Fruit fly (Drosophila melanogaster) whole organism, embryonic: ENCODE data around the gene Vta1.

ENCODE experiments used
- Atf6 ChIP-seq: fragments of 200-800 bp; sonication (Bioruptor generic); IDR thresholded peaks from 2 replicates; pipeline ENCODE4 v1.3.6; 2022; ENCODE audit warnings: missing biosample characterization, missing genetic modification characterization
- CG12236 ChIP-seq: fragments of 200-800 bp; sonication (Bioruptor generic); optimal IDR thresholded peaks from 2 replicates; lab custom pipeline; 2016; ENCODE audit warnings: missing biosample characterization, missing genetic modification characterization
- CG14667 ChIP-seq: fragments of 200-800 bp; sonication (Bioruptor generic); IDR thresholded peaks from 2 replicates; pipeline ENCODE4 v1.3.6; 2022; ENCODE audit warnings: missing biosample characterization, missing genetic modification characterization
- CG1529 ChIP-seq: fragments of 200-800 bp; sonication (Bioruptor generic); optimal IDR thresholded peaks from 3 replicates; lab custom pipeline; 2018; ENCODE audit warnings: missing biosample characterization, missing genetic modification characterization
- CG15514 ChIP-seq: fragments of 200-800 bp; sonication (Bioruptor generic); optimal IDR thresholded peaks from 3 replicates; lab custom pipeline; 2017; ENCODE audit warnings: missing biosample characterization, missing genetic modification characterization, mild to moderate bottlenecking, moderate library complexity, missing genetic modification reagents
- CG1602 ChIP-seq: fragments of 200-800 bp; sonication (Bioruptor generic); optimal IDR thresholded peaks from 3 replicates; lab custom pipeline; 2016; ENCODE audit warnings: missing biosample characterization, missing genetic modification characterization
- CG17612 ChIP-seq: fragments of 200-800 bp; sonication (Bioruptor generic); IDR thresholded peaks from 2 replicates; pipeline ENCODE4 v1.3.6; 2022; ENCODE audit warnings: missing biosample characterization, missing genetic modification characterization
- CG1792 ChIP-seq: fragments of 200-800 bp; sonication (Bioruptor generic); optimal IDR thresholded peaks from 2 replicates; lab custom pipeline; 2016; ENCODE audit warnings: missing biosample characterization, missing genetic modification characterization
- CG18476 ChIP-seq: fragments of 200-800 bp; sonication (Bioruptor generic); optimal IDR thresholded peaks from 2 replicates; lab custom pipeline; 2016; ENCODE audit warnings: missing biosample characterization, mild to moderate bottlenecking, missing genetic modification characterization
- CG18599 ChIP-seq: fragments of 200-800 bp; sonication (Bioruptor generic); optimal IDR thresholded peaks from 3 replicates; lab custom pipeline; 2017; ENCODE audit warnings: missing biosample characterization, missing genetic modification characterization, mild to moderate bottlenecking, moderate library complexity, missing genetic modification reagents
- CG34376 ChIP-seq: fragments of 200-800 bp; sonication (Bioruptor generic); optimal IDR thresholded peaks from 2 replicates; lab custom pipeline; 2018; ENCODE audit warnings: missing biosample characterization, mild to moderate bottlenecking, missing genetic modification characterization
- CG5953 ChIP-seq: fragments of 200-800 bp; sonication (Bioruptor generic); IDR thresholded peaks from 2 replicates; pipeline ENCODE4 v1.3.6; 2022; ENCODE audit warnings: missing biosample characterization, missing genetic modification characterization
- CG8944 ChIP-seq: fragments of 200-800 bp; sonication (Bioruptor generic); optimal IDR thresholded peaks from 3 replicates; lab custom pipeline; 2016; ENCODE audit warnings: missing biosample characterization, missing genetic modification characterization
- CG9817 ChIP-seq: fragments of 200-800 bp; sonication (Bioruptor generic); optimal IDR thresholded peaks from 2 replicates; lab custom pipeline; 2018; ENCODE audit warnings: missing biosample characterization, mild to moderate bottlenecking, missing genetic modification characterization, moderate library complexity
- CoRest ChIP-seq: fragments of 200-800 bp; sonication (Bioruptor generic); optimal IDR thresholded peaks from 3 replicates; lab custom pipeline; 2018; ENCODE audit warnings: missing biosample characterization, mild to moderate bottlenecking, missing genetic modification characterization, moderate library complexity
- Dip2 ChIP-seq: fragments of 200-800 bp; sonication (Bioruptor generic); IDR thresholded peaks from 2 replicates; pipeline ENCODE4 v1.3.6; 2022; ENCODE audit warnings: missing biosample characterization, missing genetic modification characterization
- E2f2 ChIP-seq: fragments of 200-800 bp; sonication (Bioruptor generic); IDR thresholded peaks from 2 replicates; pipeline ENCODE4 v1.3.6; 2022; ENCODE audit warnings: missing biosample characterization, missing genetic modification characterization
- Fer2 ChIP-seq: fragments of 200-800 bp; sonication (Bioruptor generic); optimal IDR thresholded peaks from 2 replicates; lab custom pipeline; 2018; ENCODE audit warnings: missing biosample characterization, mild to moderate bottlenecking, missing genetic modification characterization, moderate library complexity
- Hand ChIP-seq: fragments of 200-800 bp; sonication (Bioruptor generic); optimal IDR thresholded peaks from 2 replicates; lab custom pipeline; 2017; ENCODE audit warnings: mild to moderate bottlenecking, missing biosample characterization, missing genetic modification reagents, missing genetic modification characterization
- Hr51 ChIP-seq, 2 experiments: fragments of 200-800 bp; sonication (Bioruptor generic); optimal IDR thresholded peaks; 2 replicates in 1 of 2; 3 replicates in 1 of 2; lab custom pipeline; 2016 to 2018; ENCODE audit warnings: missing biosample characterization in 2 of 2, missing genetic modification characterization in 2 of 2, mild to moderate bottlenecking in 1 of 2, moderate library complexity in 1 of 2
- Jarid2 ChIP-seq: fragments of 200-800 bp; sonication (Bioruptor generic); optimal IDR thresholded peaks from 3 replicates; lab custom pipeline; 2017; ENCODE audit warnings: mild to moderate bottlenecking, missing biosample characterization, missing genetic modification reagents, missing genetic modification characterization
- MESR4 ChIP-seq: fragments of 200-800 bp; sonication (Bioruptor generic); optimal IDR thresholded peaks from 2 replicates; lab custom pipeline; 2018; ENCODE audit warnings: missing biosample characterization, mild to moderate bottlenecking, missing genetic modification characterization, moderate library complexity
- Nf-YA ChIP-seq: fragments of 200-800 bp; sonication (Bioruptor generic); IDR thresholded peaks from 2 replicates; pipeline ENCODE4 v1.3.6; 2022; ENCODE audit warnings: missing biosample characterization, missing genetic modification characterization
- Pdp1 ChIP-seq, 2 experiments: fragments of 200-800 bp; sonication (Bioruptor generic); optimal IDR thresholded peaks; 3 replicates each; lab custom pipeline; 2016; ENCODE audit warnings: missing biosample characterization in 2 of 2, missing genetic modification characterization in 2 of 2, mild to moderate bottlenecking in 1 of 2, moderate library complexity in 1 of 2
- Ptx1 ChIP-seq: fragments of 200-800 bp; sonication (Bioruptor generic); IDR thresholded peaks from 2 replicates; pipeline ENCODE4 v1.3.6; 2022; ENCODE audit warnings: missing biosample characterization, missing genetic modification characterization
- Taf1 ChIP-seq: fragments of 200-800 bp; sonication (Bioruptor generic); IDR thresholded peaks from 2 replicates; pipeline ENCODE4 v1.3.6; 2022; ENCODE audit warnings: missing biosample characterization, missing genetic modification characterization
- Xrp1 ChIP-seq: fragments of 200-800 bp; sonication (Bioruptor generic); IDR thresholded peaks from 2 replicates; pipeline ENCODE4 v1.3.6; 2022; ENCODE audit warnings: missing biosample characterization, missing genetic modification characterization
- ab ChIP-seq: fragments of 200-800 bp; sonication (Bioruptor generic); optimal IDR thresholded peaks from 2 replicates; lab custom pipeline; 2016; ENCODE audit warnings: missing biosample characterization, missing genetic modification characterization
- ara ChIP-seq: fragments of 200-800 bp; sonication (Bioruptor generic); IDR thresholded peaks from 2 replicates; pipeline ENCODE4 v1.3.6; 2022; ENCODE audit warnings: missing biosample characterization, missing genetic modification characterization
- caup ChIP-seq: fragments of 200-800 bp; sonication (Bioruptor generic); optimal IDR thresholded peaks from 3 replicates; lab custom pipeline; 2017; ENCODE audit warnings: missing biosample characterization, mild to moderate bottlenecking, missing genetic modification characterization, moderate library complexity; ENCODE audit not compliant: severe bottlenecking
- chif ChIP-seq, 2 experiments: fragments of 200-800 bp; sonication (Bioruptor generic); optimal IDR thresholded peaks; 3 replicates each; lab custom pipeline; 2016; ENCODE audit warnings: missing biosample characterization in 2 of 2, missing genetic modification characterization in 2 of 2
- crol ChIP-seq: fragments of 200-800 bp; sonication (Bioruptor generic); IDR thresholded peaks from 2 replicates; pipeline ENCODE4 v1.3.6; 2022; ENCODE audit warnings: missing biosample characterization, missing genetic modification characterization
- cwo ChIP-seq: fragments of 200-800 bp; sonication (Bioruptor generic); optimal IDR thresholded peaks from 3 replicates; lab custom pipeline; 2017; ENCODE audit warnings: missing biosample characterization, missing genetic modification characterization, mild to moderate bottlenecking, moderate library complexity, missing genetic modification reagents
- en ChIP-seq: fragments of 200-800 bp; sonication (Bioruptor generic); optimal IDR thresholded peaks from 2 replicates; lab custom pipeline; 2016; ENCODE audit warnings: missing biosample characterization, missing genetic modification characterization
- eve ChIP-seq, 2 experiments: fragments of >200 bp; optimal IDR thresholded peaks; 2 replicates each; lab custom pipeline; 2017; ENCODE audit warnings: missing biosample characterization in 2 of 2, missing genetic modification characterization in 2 of 2
- fd96Cb ChIP-seq: fragments of 200-800 bp; sonication (Bioruptor generic); optimal IDR thresholded peaks from 2 replicates; lab custom pipeline; 2018; ENCODE audit warnings: missing biosample characterization, mild to moderate bottlenecking, missing genetic modification characterization, moderate library complexity
- gce ChIP-seq: fragments of 200-800 bp; sonication (Bioruptor generic); IDR thresholded peaks from 3 replicates; pipeline ENCODE4 v1.3.6; 2022; ENCODE audit warnings: missing biosample characterization, missing genetic modification characterization
- grau ChIP-seq: fragments of 200-800 bp; optimal IDR thresholded peaks from 3 replicates; lab custom pipeline; 2019; ENCODE audit warnings: missing biosample characterization, mild to moderate bottlenecking, missing genetic modification characterization, moderate library complexity
- gsb-n ChIP-seq: fragments of 200-800 bp; sonication (Bioruptor generic); optimal IDR thresholded peaks from 3 replicates; lab custom pipeline; 2018; ENCODE audit warnings: missing biosample characterization, mild to moderate bottlenecking, missing genetic modification characterization
- hkb ChIP-seq, 2 experiments: fragments of 200-800 bp in 1 of 2; fragments of >200 bp in 1 of 2; sonication (Bioruptor generic) in 1 of 2; IDR thresholded peaks in 1 of 2; optimal IDR thresholded peaks in 1 of 2; 2 replicates each; pipeline versions ENCODE4 v1.3.6 to Lab custom; 2017 to 2022; ENCODE audit warnings: missing biosample characterization in 1 of 2, missing genetic modification characterization in 1 of 2
- lmd ChIP-seq: fragments of 200-800 bp; sonication (Bioruptor generic); IDR thresholded peaks from 2 replicates; pipeline ENCODE4 v1.3.6; 2022; ENCODE audit warnings: missing biosample characterization, missing genetic modification characterization
- nmo ChIP-seq: fragments of 200-800 bp; sonication (Bioruptor generic); optimal IDR thresholded peaks from 2 replicates; lab custom pipeline; 2018; ENCODE audit warnings: missing biosample characterization, mild to moderate bottlenecking, missing genetic modification characterization, moderate library complexity
- odd ChIP-seq: fragments of 200-800 bp; sonication (Bioruptor generic); optimal IDR thresholded peaks from 2 replicates; lab custom pipeline; 2017; ENCODE audit warnings: missing biosample characterization, mild to moderate bottlenecking, missing genetic modification characterization
- ro ChIP-seq: fragments of 200-800 bp; sonication (Bioruptor generic); IDR thresholded peaks from 2 replicates; pipeline ENCODE4 v1.3.6; 2022; ENCODE audit warnings: missing biosample characterization, missing genetic modification characterization
- sd ChIP-seq: fragments of 200-800 bp; sonication (Bioruptor generic); optimal IDR thresholded peaks from 3 replicates; lab custom pipeline; 2018; ENCODE audit warnings: missing biosample characterization, mild to moderate bottlenecking, missing genetic modification characterization, moderate library complexity
- stc ChIP-seq: fragments of 200-800 bp; sonication (Bioruptor generic); IDR thresholded peaks from 2 replicates; pipeline ENCODE4 v1.3.6; 2022; ENCODE audit warnings: missing biosample characterization, missing genetic modification characterization
- tin ChIP-seq: fragments of 200-800 bp; sonication (Bioruptor generic); optimal IDR thresholded peaks from 3 replicates; lab custom pipeline; 2016; ENCODE audit warnings: missing biosample characterization, missing genetic modification characterization
- tio ChIP-seq: fragments of 200-800 bp; sonication (Bioruptor generic); optimal IDR thresholded peaks from 2 replicates; lab custom pipeline; 2017; ENCODE audit warnings: missing biosample characterization, missing genetic modification characterization, inconsistent platforms
- vvl ChIP-seq: fragments of 200-800 bp; sonication (Bioruptor generic); IDR thresholded peaks from 2 replicates; pipeline ENCODE4 v1.3.6; 2022; ENCODE audit warnings: missing biosample characterization, missing genetic modification characterization

Gene Vta1

DNA sequence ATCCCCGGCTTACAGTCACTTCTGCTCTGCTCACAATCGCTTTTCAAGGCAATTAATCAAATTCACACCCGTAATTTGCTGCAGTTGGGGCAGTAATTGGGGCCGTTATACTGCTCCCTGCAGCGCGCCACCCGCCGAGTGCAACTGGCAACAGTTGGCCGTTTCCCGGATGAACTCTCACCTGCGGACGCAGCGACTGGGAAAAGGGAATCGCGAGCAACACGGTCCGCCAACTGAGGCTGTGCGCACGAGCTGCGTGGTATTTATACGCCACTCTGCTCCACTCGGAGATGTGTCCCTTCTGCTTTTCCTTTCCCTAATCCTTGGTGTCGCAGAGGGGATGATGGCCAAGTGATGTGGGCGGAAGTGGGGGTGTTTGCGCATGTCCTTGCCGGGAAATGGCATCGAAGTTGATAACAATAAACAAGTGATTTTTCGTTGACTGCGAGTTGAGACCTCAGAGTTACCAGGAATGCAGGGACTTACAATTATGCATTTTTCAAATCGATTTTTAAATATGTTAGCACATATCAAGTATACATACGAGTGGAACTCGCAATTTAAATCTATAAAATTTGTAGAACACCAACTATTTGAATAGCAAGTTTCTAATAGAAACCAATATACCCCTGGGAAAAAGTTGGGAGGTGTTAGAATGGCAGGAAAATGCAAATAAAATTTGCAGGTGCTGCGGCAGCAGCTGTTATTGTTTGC is 23.5 kb downstream of the Vta1 start, which contains the start of gene GC (continued):
- TF ChIP-seq eve (GFP tag; optimal IDR thresholded peaks at IDR 0.05; lab: Kevin White, UChicago), result no peak
- no peak for TF ChIP-seq chif (GFP tag; optimal IDR thresholded peaks at IDR 0.05; lab: Kevin White, UChicago)
- no peak for TF ChIP-seq Fer2
- no peak for TF ChIP-seq crol
- peak; percentile 46; the same call in 1 of the 2 replicates for TF ChIP-seq vvl
- 0 out of 2 replicates have a peak, but pooled peaks have one; percentile 14 for TF ChIP-seq Xrp1
- TF ChIP-seq CG1792 (GFP tag; lab: Kevin White, UChicago), result no peak
- TF ChIP-seq Taf1 (GFP tag; lab: Robert Waterston, UW), result no peak
- no peak for TF ChIP-seq Pdp1 (GFP tag; optimal IDR thresholded peaks at IDR 0.05; lab: Kevin White, UChicago)
- no peak for TF ChIP-seq nmo (GFP tag; lab: Kevin White, UChicago)
- TF ChIP-seq hkb (optimal IDR thresholded peaks at IDR 0.05; lab: Kevin White, UChicago), result no peak
- no peak for TF ChIP-seq hkb (GFP tag; IDR thresholded peaks at IDR 0.05; lab: Robert Waterston, UW)
- no peak for TF ChIP-seq tio (GFP tag; lab: Kevin White, UChicago)
- peak in 1 of 2 experiments; percentile 15 for TF ChIP-seq Hr51 (GFP tag; optimal IDR thresholded peaks at IDR 0.05; lab: Kevin White, UChicago)
- 0 out of 2 replicates have a peak, but pooled peaks have one; percentile 5 for TF ChIP-seq CG5953 (GFP tag; lab: Robert Waterston, UW)
- no peak for TF ChIP-seq CG1529 (GFP tag; lab: Kevin White, UChicago)
- TF ChIP-seq Nf-YA, result no peak
- TF ChIP-seq Ptx1, result peak; percentile 42; the same call in 1 of the 2 replicates
- no peak for TF ChIP-seq ab
- TF ChIP-seq fd96Cb (tag; lab: Kevin White, UChicago), result no peak
- TF ChIP-seq ro (GFP tag; lab: Robert Waterston, UW), result no peak
- TF ChIP-seq CG34376 (GFP tag; lab: Kevin White, UChicago), result no peak
- no peak for TF ChIP-seq gsb-n (tag; lab: Kevin White, UChicago)
- TF ChIP-seq cwo (GFP tag; lab: Kevin White, UChicago), result no peak
- no peak for TF ChIP-seq CG14667 (GFP tag; lab: Robert Waterston, UW)
- no peak for TF ChIP-seq lmd (GFP tag; lab: Robert Waterston, UW)
- no peak for TF ChIP-seq CG18476 (GFP tag; lab: Kevin White, UChicago)
- TF ChIP-seq grau, result peak; percentile 26
- no peak for TF ChIP-seq sd (tag; lab: Kevin White, UChicago)
- TF ChIP-seq Dip2 (GFP tag; lab: Robert Waterston, UW), result no peak
- TF ChIP-seq CG18599 (GFP tag; lab: Kevin White, UChicago), result peak; percentile 26
- TF ChIP-seq CG1602 (GFP tag; lab: Kevin White, UChicago), result no peak
- TF ChIP-seq stc (GFP tag; lab: Robert Waterston, UW), result peak; percentile 47
- no peak for TF ChIP-seq ara (GFP tag; lab: Robert Waterston, UW)
- TF ChIP-seq CG9817 (tag; lab: Kevin White, UChicago), result no peak
- no peak for TF ChIP-seq Jarid2 (GFP tag; lab: Kevin White, UChicago)
- TF ChIP-seq CoRest, result peak; percentile 5
- TF ChIP-seq CG17612 (GFP tag; lab: Robert Waterston, UW), result no peak
- no peak for TF ChIP-seq caup (GFP tag; lab: Kevin White, UChicago)
- TF ChIP-seq CG12236 (GFP tag; lab: Kevin White, UChicago), result no peak
- no peak for TF ChIP-seq CG8944 (GFP tag; lab: Kevin White, UChicago)
- TF ChIP-seq MESR4 (GFP tag; lab: Kevin White, UChicago), result no peak
- 0 out of 2 replicates have a peak, but pooled peaks have one; percentile 35 for TF ChIP-seq Atf6 (GFP tag; lab: Robert Waterston, UW)
- TF ChIP-seq CG15514 (GFP tag; lab: Kevin White, UChicago), result peak; percentile 5
- no peak for TF ChIP-seq en
- TF ChIP-seq gce (GFP tag; lab: Robert Waterston, UW), result no peak
- TF ChIP-seq odd (GFP tag; lab: Kevin White, UChicago), result no peak
- no peak for TF ChIP-seq tin (GFP tag; lab: Kevin White, UChicago)
- peak; percentile 27; the same call in 1 of the 2 replicates for TF ChIP-seq E2f2 (GFP tag; lab: Robert Waterston, UW)
- no peak for TF ChIP-seq Hand (GFP tag; lab: Kevin White, UChicago)
